Fruit fly (Drosophila melanogaster) whole organism: ENCODE measurements around the gene CG4270.

Source experiments
- CG8478 ChIP-seq: fragments of >200 bp; optimal IDR thresholded peaks from 2 replicates; lab custom pipeline; 2018; ENCODE audit warnings: inconsistent platforms
- Dll ChIP-seq: fragments of >200 bp; optimal IDR thresholded peaks from 2 replicates; lab custom pipeline; 2017
- pan ChIP-seq: fragments of >200 bp; optimal IDR thresholded peaks from 2 replicates; lab custom pipeline; 2017
- psq ChIP-seq: fragments of >200 bp; optimal IDR thresholded peaks from 2 replicates; lab custom pipeline; 2017
- usp ChIP-seq: fragments of >200 bp; optimal IDR thresholded peaks from 2 replicates; lab custom pipeline; 2017; ENCODE audit warnings: missing biosample characterization, missing genetic modification characterization, mixed read lengths

dm6 chr2L:2263142-2263541 is at the start of gene CG4270:
- TF ChIP-seq Dll (lab: Kevin White, UChicago) = no peak
- TF ChIP-seq usp (GFP tag; lab: Kevin White, UChicago) = no peak
- no peak for TF ChIP-seq psq (lab: Kevin White, UChicago)
- TF ChIP-seq CG8478 (lab: Kevin White, UChicago) = no peak
- TF ChIP-seq pan (lab: Kevin White, UChicago) = no peak
